Worm (Caenorhabditis elegans): Measurements from ENCODE around the gene F16G10.1.

- TF ChIP-seq W03F9.2 (tag; optimal IDR thresholded peaks at IDR 0.05) (no peak), dao-5 (tag; optimal IDR thresholded peaks at IDR 0.05) (no peak), him-1 (tag; optimal IDR thresholded peaks at IDR 0.05) (no peak)
Observed at ce11 chrII:2368956-2369355, 35.1 kb upstream of the F16G10.1 start, which contains the start of gene hpo-25.
